Fruit fly (Drosophila melanogaster): ENCODE results near the gene subdued.

- TF ChIP-seq lz (GFP tag; optimal IDR thresholded peaks at IDR 0.05) (no peak), spab (GFP tag; optimal IDR thresholded peaks at IDR 0.05) (no peak), esn (GFP tag; optimal IDR thresholded peaks at IDR 0.05) (no peak), cyc (GFP tag; optimal IDR thresholded peaks at IDR 0.05) (no peak), svp (GFP tag) (no peak), CG8119 (GFP tag; IDR thresholded peaks at IDR 0.05) (no peak), eg (GFP tag; IDR thresholded peaks at IDR 0.05) (no peak), Sox15 (GFP tag; optimal IDR thresholded peaks at IDR 0.05) (no peak)
Measured at dm6 chr3R:19679832-19680231, 37.3 kb upstream of the subdued start.

All from whole organism, prepupa.